Worm (Caenorhabditis elegans) whole organism, L4/young adult: Measurements from ENCODE around the gene itsn-1.

Source experiments
- W03F9.2 ChIP-seq: fragments of 150-350 bp; optimal IDR thresholded peaks from 2 replicates; lab custom pipeline; 2014; ENCODE audit warnings: missing biosample characterization, missing genetic modification characterization
- dao-5 ChIP-seq: sonication (generic microtip); optimal IDR thresholded peaks from 2 replicates; lab custom pipeline; 2016; ENCODE audit warnings: missing genotype, missing genetic modification characterization, moderate library complexity, missing compliant biosample characterization

DNA sequence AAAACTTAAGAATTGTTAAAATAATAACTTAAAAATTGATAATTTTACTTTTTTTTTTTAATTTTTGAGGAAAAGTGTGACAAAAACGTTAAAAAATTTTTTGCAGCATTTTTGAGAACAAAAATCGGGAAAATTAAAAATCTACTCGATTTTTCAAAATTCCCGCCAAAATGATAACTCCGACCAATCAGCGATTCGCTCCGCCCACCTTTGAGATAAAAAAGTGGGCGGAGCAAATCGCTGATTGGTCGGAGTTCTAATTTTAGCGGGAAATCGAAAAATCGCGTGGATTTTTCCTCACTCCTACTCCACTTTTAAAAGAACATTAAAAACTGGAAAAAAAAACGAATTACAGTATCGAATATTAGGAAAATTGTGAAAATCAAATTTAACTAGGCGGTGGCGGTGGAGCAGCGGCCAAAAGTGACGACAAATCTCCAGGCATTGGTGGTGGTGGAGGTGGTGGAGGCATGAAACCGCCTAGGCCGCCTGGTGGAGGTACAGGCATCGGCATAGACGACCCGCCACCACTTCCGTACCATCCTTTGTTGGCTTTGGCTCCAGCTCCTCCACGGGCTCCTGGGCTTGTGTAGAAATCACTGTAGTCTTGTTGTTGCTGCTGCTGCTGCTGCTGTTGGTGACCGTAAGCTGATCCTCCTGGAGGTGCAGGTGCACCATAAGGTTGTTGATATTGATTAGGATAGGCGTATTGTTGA lies 15.2 kb upstream of the itsn-1 start:
- TF ChIP-seq W03F9.2 (no peak), dao-5 (tag; lab: Kevin White, UChicago) (no peak)
